Worm (Caenorhabditis elegans) whole organism, L2 larva: ENCODE measurements around the gene Y57A10B.7.

Experiments used
- lin-39 ChIP-seq: fragments of 150-350 bp; optimal IDR thresholded peaks from 2 replicates; lab custom pipeline; 2014; ENCODE audit warnings: missing biosample characterization, missing genetic modification reagents, missing genetic modification characterization
- lsy-2 ChIP-seq, 2 experiments: fragments of 150-350 bp in 1 of 2; sonication (generic microtip) in 1 of 2; optimal IDR thresholded peaks; 2 replicates each; lab custom pipeline; 2014 to 2017; ENCODE audit warnings: missing biosample characterization in 2 of 2, missing genetic modification characterization in 2 of 2
- mab-5 ChIP-seq: fragments of 150-350 bp; optimal IDR thresholded peaks from 2 replicates; lab custom pipeline; 2014; ENCODE audit warnings: missing biosample characterization, missing genetic modification characterization
- mdl-1 ChIP-seq, 2 experiments: fragments of 150-350 bp in 1 of 2; sonication (generic microtip) in 1 of 2; optimal IDR thresholded peaks; 2 replicates each; lab custom pipeline; 2017; ENCODE audit warnings: missing biosample characterization in 2 of 2, missing genetic modification characterization in 2 of 2
- nhr-11 ChIP-seq: fragments of 150-350 bp; optimal IDR thresholded peaks from 2 replicates; lab custom pipeline; 2014; ENCODE audit warnings: missing biosample characterization, missing genetic modification characterization
- nhr-12 ChIP-seq: fragments of 150-350 bp; optimal IDR thresholded peaks from 2 replicates; lab custom pipeline; 2014; ENCODE audit warnings: missing biosample characterization, missing genetic modification characterization
- sma-9 ChIP-seq, 2 experiments: fragments of 150-350 bp in 1 of 2; sonication (generic microtip) in 1 of 2; optimal IDR thresholded peaks; 2 replicates each; lab custom pipeline; 2014 to 2016; ENCODE audit warnings: missing genetic modification characterization in 2 of 2, mild to moderate bottlenecking in 1 of 2, missing biosample characterization in 1 of 2, missing compliant biosample characterization in 1 of 2, missing genetic modification reagents in 1 of 2, moderate library complexity in 1 of 2
- snpc-4 ChIP-seq: fragments of 150-350 bp; optimal IDR thresholded peaks from 2 replicates; lab custom pipeline; 2014; ENCODE audit warnings: missing biosample characterization, missing genetic modification characterization
- unc-39 ChIP-seq: fragments of 150-350 bp; optimal IDR thresholded peaks from 2 replicates; lab custom pipeline; 2014; ENCODE audit warnings: missing biosample characterization, missing genetic modification characterization

DNA sequence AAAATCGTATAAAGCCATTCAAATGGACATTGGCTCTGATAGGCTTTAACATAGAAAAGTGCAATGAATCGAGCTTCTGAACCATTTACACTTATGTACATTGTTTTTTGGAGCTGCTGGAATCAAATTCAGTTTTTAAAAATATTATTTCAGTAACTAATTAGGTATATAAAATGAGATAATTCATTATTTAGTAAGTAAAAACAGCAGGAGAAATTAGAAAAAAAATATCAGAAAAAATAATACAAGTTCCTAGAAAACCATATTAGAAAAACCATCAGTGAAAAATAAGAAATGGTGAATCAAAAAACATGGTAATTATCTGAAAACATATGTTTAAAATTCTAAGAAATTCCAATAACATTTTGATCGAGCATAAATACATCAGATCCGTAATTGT is 4.1 kb upstream of the Y57A10B.7 start, which contains the start of gene F57G9.7:
- TF ChIP-seq lsy-2 (tag; optimal IDR thresholded peaks at IDR 0.05; lab: Kevin White, UChicago) (no peak), sma-9 (GFP tag; optimal IDR thresholded peaks at IDR 0.05; lab: Kevin White, UChicago) (no peak), sma-9 (tag; optimal IDR thresholded peaks at IDR 0.05; lab: Kevin White, UChicago) (no peak), mdl-1 (tag; optimal IDR thresholded peaks at IDR 0.05; lab: Kevin White, UChicago) (no peak), nhr-12 (no peak), unc-39 (no peak), mab-5 (no peak), nhr-11 (tag; lab: Kevin White, UChicago) (no peak), snpc-4 (tag; lab: Kevin White, UChicago) (no peak), lin-39 (tag; lab: Kevin White, UChicago) (no peak)
